Worm (Caenorhabditis elegans) whole organism, L4 larva: ENCODE results near the gene C15B12.2.

Experiments
- Y48G9A.11 ChIP-seq: fragments of 200-800 bp; sonication (Bioruptor generic); IDR thresholded peaks from 2 replicates; pipeline ENCODE4 v1.3.6; 2022; ENCODE audit warnings: missing genetic modification reagents, missing genetic modification characterization, missing compliant biosample characterization
- duxl-1 ChIP-seq: sonication (generic microtip); optimal IDR thresholded peaks from 2 replicates; lab custom pipeline; 2016; ENCODE audit warnings: mild to moderate bottlenecking, missing genetic modification characterization, moderate library complexity, missing compliant biosample characterization; ENCODE audit not compliant: poor library complexity
- lin-13 ChIP-seq: fragments of 150-350 bp; optimal IDR thresholded peaks from 2 replicates; lab custom pipeline; 2014; ENCODE audit warnings: missing biosample characterization, missing genetic modification reagents, missing genetic modification characterization
- nhr-48 ChIP-seq: sonication (generic microtip); optimal IDR thresholded peaks from 2 replicates; lab custom pipeline; 2016; ENCODE audit warnings: mild to moderate bottlenecking, missing genetic modification characterization, missing compliant biosample characterization
- set-16 ChIP-seq: fragments of 200-800 bp; sonication (Bioruptor generic); IDR thresholded peaks from 2 replicates; pipeline ENCODE4 v1.3.6; 2022; ENCODE audit warnings: missing genetic modification reagents, missing genetic modification characterization, missing compliant biosample characterization
- unc-39 ChIP-seq: sonication (generic microtip); optimal IDR thresholded peaks from 2 replicates; lab custom pipeline; 2017; ENCODE audit warnings: missing biosample characterization, missing genetic modification characterization
- unc-62 ChIP-seq, 3 experiments: fragments of 150-350 bp in 1 of 3; sonication (generic microtip); optimal IDR thresholded peaks in 2 of 3; peaks in 1 of 3; 1 replicate in 1 of 3; 2 replicates in 2 of 3; lab custom pipeline; 2014 to 2017; ENCODE audit warnings: missing biosample characterization in 3 of 3, missing genetic modification characterization in 3 of 3, missing genetic modification reagents in 3 of 3, missing genotype in 1 of 3

ce11 chrX:6461729-6462128, 1.5 kb upstream of the C15B12.2 start, which contains the start of gene K04E7.1:
- TF ChIP-seq set-16 (GFP tag; lab: Robert Waterston, UW): no peak
- TF ChIP-seq lin-13: no peak
- TF ChIP-seq unc-62 (GFP tag; optimal IDR thresholded peaks at IDR 0.05 in 1 of 2; lab: Kevin White, UChicago): no peak
- no peak for TF ChIP-seq unc-62 (tag; optimal IDR thresholded peaks at IDR 0.05; lab: Kevin White, UChicago)
- no peak for TF ChIP-seq Y48G9A.11 (GFP tag; lab: Robert Waterston, UW)
- TF ChIP-seq nhr-48 (tag; lab: Kevin White, UChicago): no peak
- TF ChIP-seq duxl-1 (tag; lab: Kevin White, UChicago): no peak
- no peak for TF ChIP-seq unc-39 (tag; lab: Kevin White, UChicago)
